Fruit fly (Drosophila melanogaster): ENCODE results near the gene sturkopf.

sturkopf gene

DNA sequence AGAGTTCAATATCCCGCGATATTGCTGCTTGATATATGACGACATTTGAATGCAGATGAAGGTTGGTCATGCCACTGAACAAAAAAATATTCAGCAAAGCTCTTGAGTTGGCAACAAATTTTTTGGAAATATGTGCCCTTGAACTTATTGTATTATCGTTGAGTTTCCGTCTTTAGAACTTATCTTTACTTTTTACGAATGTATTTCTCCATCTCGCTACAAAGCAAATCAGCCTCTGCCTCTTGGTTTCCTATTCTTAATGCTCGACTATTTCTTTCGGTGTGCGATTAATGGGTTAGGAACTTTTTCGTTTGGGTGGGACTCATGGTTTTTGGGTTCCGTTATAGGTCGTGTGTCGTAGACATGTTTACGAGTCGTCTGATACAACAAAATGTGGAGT is 10.0 kb upstream of the sturkopf start (continued):
- TF ChIP-seq CG8359 (GFP tag; optimal IDR thresholded peaks at IDR 0.05; ENCODE audit: borderline replicate concordance) (peak; percentile 49), pan (optimal IDR thresholded peaks at IDR 0.05) (no peak), pan (GFP tag; optimal IDR thresholded peaks at IDR 0.05 in 1 of 2, IDR thresholded peaks at IDR 0.05 in 1 of 2) (peak in 1 of 2 experiments; percentile 50), vfl (GFP tag; optimal IDR thresholded peaks at IDR 0.05) (no peak), Stat92E (GFP tag; optimal IDR thresholded peaks at IDR 0.05) (peak in 1 of 3 experiments; percentile 69), vnd (GFP tag; IDR thresholded peaks at IDR 0.05; ENCODE audit: partially characterized antibody) (no peak), az2 (GFP tag; optimal IDR thresholded peaks at IDR 0.05) (peak; percentile 76), HLH3B (GFP tag; IDR thresholded peaks at IDR 0.05) (peak; percentile 60), CG33213 (GFP tag; optimal IDR thresholded peaks at IDR 0.05) (peak; percentile 45), CG9797 (GFP tag; optimal IDR thresholded peaks at IDR 0.05) (no peak), lola (GFP tag; optimal IDR thresholded peaks at IDR 0.05) (peak in 1 of 3 experiments; percentile 93), D (optimal IDR thresholded peaks at IDR 0.05) (no peak), D (GFP tag; optimal IDR thresholded peaks at IDR 0.05) (peak; percentile 65), Rfx (GFP tag; IDR thresholded peaks at IDR 0.05) (no peak), bowl (GFP tag; IDR thresholded peaks at IDR 0.05) (no peak), z (GFP tag; IDR thresholded peaks at IDR 0.05) (no peak), YL-1 (GFP tag; optimal IDR thresholded peaks at IDR 0.05) (no peak), phol (tag; optimal IDR thresholded peaks at IDR 0.05) (peak; percentile 78), CG8478 (optimal IDR thresholded peaks at IDR 0.05) (no peak), esg (GFP tag; conservative IDR thresholded peaks at IDR 0.05) (peak; percentile 62), zf30C (GFP tag; optimal IDR thresholded peaks at IDR 0.05) (peak; percentile 72), inv (GFP tag; IDR thresholded peaks at IDR 0.05; ENCODE audit: partially characterized antibody) (no peak), repo (GFP tag; optimal IDR thresholded peaks at IDR 0.05) (no peak), slou (GFP tag; optimal IDR thresholded peaks at IDR 0.05) (no peak), Hr78 (GFP tag; optimal IDR thresholded peaks at IDR 0.05) (peak in 1 of 2 experiments; percentile 85), abd-A (tag; optimal IDR thresholded peaks at IDR 0.05) (no peak), CG12659 (GFP tag; optimal IDR thresholded peaks at IDR 0.05) (peak; percentile 50), CG10366 (GFP tag; IDR thresholded peaks at IDR 0.05) (peak; percentile 61; the same call in 1 of the 2 replicates), fd3F (GFP tag; optimal IDR thresholded peaks at IDR 0.05) (no peak), CG32772 (GFP tag; IDR thresholded peaks at IDR 0.05) (peak; percentile 69), Sox100B (GFP tag; optimal IDR thresholded peaks at IDR 0.05) (peak; percentile 61), Ssrp (tag; optimal IDR thresholded peaks at IDR 0.05) (peak; percentile 83), CG33557 (GFP tag; optimal IDR thresholded peaks at IDR 0.05) (peak; percentile 88), MESR4 (GFP tag; optimal IDR thresholded peaks at IDR 0.05) (peak; percentile 8), Sin3A (optimal IDR thresholded peaks at IDR 0.05) (no peak), CG17912 (GFP tag; optimal IDR thresholded peaks at IDR 0.05) (no peak), CoRest (tag; optimal IDR thresholded peaks at IDR 0.05) (peak; percentile 78), CG16779 (GFP tag; IDR thresholded peaks at IDR 0.05) (no peak), Antp (GFP tag; optimal IDR thresholded peaks at IDR 0.05) (peak; percentile 81), gsb-n (tag; optimal IDR thresholded peaks at IDR 0.05) (peak; percentile 75), CG12391 (tag; optimal IDR thresholded peaks at IDR 0.05) (peak; percentile 80), ac (GFP tag; optimal IDR thresholded peaks at IDR 0.05) (no peak), ATbp (GFP tag; optimal IDR thresholded peaks at IDR 0.05) (peak; percentile 49), CG4282 (GFP tag; optimal IDR thresholded peaks at IDR 0.05) (no peak), Bgb (GFP tag; IDR thresholded peaks at IDR 0.05; ENCODE audit: partially characterized antibody) (no peak), CG1792 (GFP tag; optimal IDR thresholded peaks at IDR 0.05) (peak; percentile 53), CG7987 (GFP tag; optimal IDR thresholded peaks at IDR 0.05) (no peak), insv (GFP tag; optimal IDR thresholded peaks at IDR 0.05) (no peak), CG6689 (GFP tag; IDR thresholded peaks at IDR 0.05) (peak; percentile 72), CG15011 (GFP tag; optimal IDR thresholded peaks at IDR 0.05) (no peak), CG4730 (GFP tag; IDR thresholded peaks at IDR 0.05) (peak; percentile 57)

Measured in whole organism, embryonic.